Worm (Caenorhabditis elegans) whole organism, midembryonic: ENCODE data around the gene F32D8.13.

ENCODE experiments used
- cog-1 ChIP-seq: sonication (generic microtip); optimal IDR thresholded peaks from 2 replicates; lab custom pipeline; 2016; ENCODE audit warnings: missing genetic modification characterization, missing compliant biosample characterization
- flt-1 ChIP-seq: fragments of 200-800 bp; sonication (Bioruptor generic); IDR thresholded peaks from 2 replicates; pipeline ENCODE4 v1.3.6; 2022; ENCODE audit warnings: missing genetic modification characterization, missing compliant biosample characterization

DNA sequence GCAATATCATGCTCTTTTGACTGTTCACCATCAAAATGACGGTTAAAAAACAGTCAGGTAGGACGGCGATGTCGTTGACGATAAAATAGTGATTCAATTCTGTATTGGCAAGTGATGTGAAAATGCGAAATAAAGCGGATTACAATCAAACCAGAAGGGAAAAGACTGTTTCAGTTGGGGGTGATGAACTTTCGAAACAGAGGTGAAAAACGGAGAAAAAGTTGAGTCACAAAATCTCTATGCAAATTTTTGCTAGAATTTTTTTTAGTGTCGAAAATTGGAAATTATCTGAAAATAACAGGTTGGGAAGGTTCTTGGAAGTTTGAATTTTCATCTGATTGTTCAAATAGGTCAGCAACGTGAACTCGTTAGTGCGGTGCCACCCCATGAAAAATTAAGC, 25.4 kb upstream of the F32D8.13 start, which contains the start of gene nas-31:
- TF ChIP-seq flt-1 (no peak), cog-1 (tag; lab: Kevin White, UChicago) (no peak)
